Worm (Caenorhabditis elegans) whole organism, L3 larva: ENCODE measurements around the gene F34H10.3.

Experiments used
- ceh-28 ChIP-seq: fragments of 150-350 bp; optimal IDR thresholded peaks from 2 replicates; lab custom pipeline; 2014; ENCODE audit warnings: missing biosample characterization, missing genetic modification reagents, missing genetic modification characterization
- ztf-4 ChIP-seq: fragments of 150-350 bp; optimal IDR thresholded peaks from 2 replicates; lab custom pipeline; 2014; ENCODE audit warnings: missing biosample characterization, missing genetic modification characterization

- TF ChIP-seq ceh-28 (tag; lab: Kevin White, UChicago) (no peak), ztf-4 (tag; lab: Kevin White, UChicago) (no peak)
Measured at ce11 chrX:9597299-9597698, 37.5 kb downstream of the F34H10.3 start.
